Worm (Caenorhabditis elegans): ENCODE results near the gene ugt-4.

Gene ugt-4

DNA sequence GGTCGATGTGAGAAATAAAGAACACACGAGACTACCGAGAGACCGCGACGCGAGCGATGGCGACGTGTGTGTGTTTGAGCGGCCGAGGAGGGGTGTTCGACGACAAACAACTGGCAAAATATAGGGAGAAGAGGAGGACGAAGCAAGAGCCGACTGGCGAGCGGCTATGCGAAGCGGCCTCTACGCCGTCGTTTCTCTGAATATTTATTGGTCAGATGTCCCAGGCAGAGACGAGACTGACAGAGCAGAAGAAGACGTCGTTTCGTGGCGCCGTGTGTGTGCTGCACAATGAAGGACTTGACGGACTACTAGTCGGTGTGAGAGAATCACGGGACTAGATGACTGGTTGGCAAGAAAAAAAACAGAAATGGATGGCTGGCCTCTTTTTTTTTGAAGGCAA is 24.0 kb upstream of the ugt-4 start (continued):
- peak in 1 of 2 experiments; percentile 36 for TF ChIP-seq lsy-2 (tag; optimal IDR thresholded peaks at IDR 0.05)
- no peak for TF ChIP-seq mdl-1 (tag; optimal IDR thresholded peaks at IDR 0.05)
- TF ChIP-seq unc-30 (tag; optimal IDR thresholded peaks at IDR 0.05), result no peak
- no peak for TF ChIP-seq lin-13 (GFP tag; optimal IDR thresholded peaks at IDR 0.05)
- TF ChIP-seq unc-62 (GFP tag; optimal IDR thresholded peaks at IDR 0.05), result no peak
- peak; percentile 53 for TF ChIP-seq lir-3 (tag; optimal IDR thresholded peaks at IDR 0.05; ENCODE audit: poor library complexity)
- TF ChIP-seq ama-1 (optimal IDR thresholded peaks at IDR 0.05), result no peak
- TF ChIP-seq rnt-1 (tag; optimal IDR thresholded peaks at IDR 0.05), result no peak
- TF ChIP-seq mab-9 (GFP tag; IDR thresholded peaks at IDR 0.05), result no peak
- no peak for TF ChIP-seq fkh-4 (tag; optimal IDR thresholded peaks at IDR 0.05; ENCODE audit: borderline replicate concordance)
- TF ChIP-seq nhr-71 (tag; optimal IDR thresholded peaks at IDR 0.05), result peak; percentile 56
- no peak for TF ChIP-seq nhr-19 (GFP tag; conservative IDR thresholded peaks at IDR 0.05)
- TF ChIP-seq isw-1 (GFP tag; IDR thresholded peaks at IDR 0.05), result no peak; the same call in 1 of the 2 replicates
- TF ChIP-seq xbp-1 (tag; optimal IDR thresholded peaks at IDR 0.05), result peak; percentile 21
- TF ChIP-seq vab-15 (tag; optimal IDR thresholded peaks at IDR 0.05), result no peak
- TF ChIP-seq C04F5.9 (tag; optimal IDR thresholded peaks at IDR 0.05), result no peak
- TF ChIP-seq hlh-17 (GFP tag; optimal IDR thresholded peaks at IDR 0.05; ENCODE audit: borderline replicate concordance), result no peak
- no peak for TF ChIP-seq pqm-1 (tag; optimal IDR thresholded peaks at IDR 0.05)
- TF ChIP-seq nhr-90 (tag; optimal IDR thresholded peaks at IDR 0.05; ENCODE audit: poor library complexity), result no peak
- no peak for TF ChIP-seq efl-1 (optimal IDR thresholded peaks at IDR 0.05)
- TF ChIP-seq efl-1 (GFP tag; optimal IDR thresholded peaks at IDR 0.05 in 1 of 2), result peak in 1 of 2 experiments; percentile 64
- TF ChIP-seq nhr-47 (tag; optimal IDR thresholded peaks at IDR 0.05), result peak; percentile 51
- no peak for TF ChIP-seq alr-1 (tag; optimal IDR thresholded peaks at IDR 0.05; ENCODE audit: borderline replicate concordance)
- TF ChIP-seq egl-27 (tag; optimal IDR thresholded peaks at IDR 0.05), result no peak
- TF ChIP-seq grh-1 (GFP tag; IDR thresholded peaks at IDR 0.05), result no peak
- TF ChIP-seq C16A3.4 (tag; optimal IDR thresholded peaks at IDR 0.05), result no peak
- TF ChIP-seq nhr-28 (tag; optimal IDR thresholded peaks at IDR 0.05), result no peak
- no peak for TF ChIP-seq F16B12.6 (tag; optimal IDR thresholded peaks at IDR 0.05)
- no peak for TF ChIP-seq ets-5 (GFP tag; IDR thresholded peaks at IDR 0.05)
- TF ChIP-seq jun-1 (tag; optimal IDR thresholded peaks at IDR 0.05), result no peak
- TF ChIP-seq nhr-11 (tag; optimal IDR thresholded peaks at IDR 0.05), result no peak
- no peak for TF ChIP-seq zag-1 (tag; optimal IDR thresholded peaks at IDR 0.05)
- TF ChIP-seq pag-3 (tag; optimal IDR thresholded peaks at IDR 0.05; ENCODE audit: borderline replicate concordance, insufficient read depth), result no peak
- TF ChIP-seq sox-4 (tag; optimal IDR thresholded peaks at IDR 0.05), result no peak
- TF ChIP-seq fkh-8 (tag; optimal IDR thresholded peaks at IDR 0.05), result peak; percentile 88
- TF ChIP-seq nhr-84 (tag; optimal IDR thresholded peaks at IDR 0.05), result no peak
- TF ChIP-seq lin-14 (GFP tag; optimal IDR thresholded peaks at IDR 0.05), result peak; percentile 81
- TF ChIP-seq nhr-76 (tag; optimal IDR thresholded peaks at IDR 0.05), result no peak
- no peak for TF ChIP-seq hlh-4 (tag; optimal IDR thresholded peaks at IDR 0.05)
- no peak for TF ChIP-seq C34B4.2 (tag; optimal IDR thresholded peaks at IDR 0.05)
- TF ChIP-seq nhr-20 (tag; optimal IDR thresholded peaks at IDR 0.05), result peak; percentile 20
- TF ChIP-seq snpc-4 (tag; optimal IDR thresholded peaks at IDR 0.05), result peak; percentile 25
- TF ChIP-seq tlp-1 (tag; optimal IDR thresholded peaks at IDR 0.05), result no peak
- no peak for TF ChIP-seq irx-1 (tag; optimal IDR thresholded peaks at IDR 0.05)
- TF ChIP-seq nhr-12 (tag; optimal IDR thresholded peaks at IDR 0.05), result no peak
- TF ChIP-seq blmp-1 (tag; optimal IDR thresholded peaks at IDR 0.05), result no peak
- peak in 1 of 3 experiments; percentile 52 for TF ChIP-seq ceh-82 (tag; optimal IDR thresholded peaks at IDR 0.05)
- peak; percentile 15 for TF ChIP-seq swsn-7 (tag; optimal IDR thresholded peaks at IDR 0.05)
- no peak for TF ChIP-seq ztf-11 (tag; optimal IDR thresholded peaks at IDR 0.05)
- TF ChIP-seq zip-4 (GFP tag; optimal IDR thresholded peaks at IDR 0.05), result no peak
- no peak for TF ChIP-seq Y116A8C.19 (tag; optimal IDR thresholded peaks at IDR 0.05; ENCODE audit: borderline replicate concordance)
- no peak for TF ChIP-seq ceh-90 (tag; optimal IDR thresholded peaks at IDR 0.05)
- no peak for TF ChIP-seq nhr-85 (tag)
- no peak for TF ChIP-seq nhr-237 (tag; optimal IDR thresholded peaks at IDR 0.05)
